Fruit fly (Drosophila melanogaster) whole organism, embryonic: ENCODE measurements around the gene Glut4EF.
A peak's percentile ranks its signal among the peaks of the same experiment; 100 is the strongest.

ENCODE experiments used
- Asciz ChIP-seq: fragments of 200-800 bp; sonication (Bioruptor generic); optimal IDR thresholded peaks from 2 replicates; lab custom pipeline; 2017; ENCODE audit warnings: missing biosample characterization, mild to moderate bottlenecking, missing genetic modification characterization, missing genetic modification reagents
- C15 ChIP-seq: fragments of 200-800 bp; sonication (Bioruptor generic); IDR thresholded peaks from 3 replicates; pipeline ENCODE4 v1.3.6; 2022; ENCODE audit warnings: missing biosample characterization, missing genetic modification characterization
- CG10147 ChIP-seq: fragments of 200-800 bp; sonication (Bioruptor generic); optimal IDR thresholded peaks from 2 replicates; lab custom pipeline; 2019; ENCODE audit warnings: missing biosample characterization, mild to moderate bottlenecking, missing genetic modification characterization, moderate library complexity
- CG10959 ChIP-seq: fragments of 200-800 bp; sonication (Bioruptor generic); IDR thresholded peaks from 2 replicates; pipeline ENCODE4 v1.3.6; 2022; ENCODE audit warnings: missing biosample characterization, missing genetic modification characterization
- CG11398 ChIP-seq: fragments of 200-800 bp; sonication (Bioruptor generic); optimal IDR thresholded peaks from 2 replicates; lab custom pipeline; 2016; ENCODE audit warnings: missing biosample characterization, missing genetic modification characterization
- CG12299 ChIP-seq: fragments of 200-800 bp; sonication (Bioruptor generic); optimal IDR thresholded peaks from 2 replicates; lab custom pipeline; 2018; ENCODE audit warnings: missing biosample characterization, mild to moderate bottlenecking, missing genetic modification characterization
- CG12659 ChIP-seq: fragments of 200-800 bp; sonication (Bioruptor generic); optimal IDR thresholded peaks from 3 replicates; lab custom pipeline; 2017; ENCODE audit warnings: mild to moderate bottlenecking, missing biosample characterization, missing genetic modification reagents, missing genetic modification characterization
- CG13424 ChIP-seq: fragments of 200-800 bp; sonication (Bioruptor generic); optimal IDR thresholded peaks from 2 replicates; lab custom pipeline; 2019; ENCODE audit warnings: missing biosample characterization, mild to moderate bottlenecking, missing genetic modification characterization, moderate library complexity
- CG15011 ChIP-seq: fragments of 200-800 bp; sonication (Bioruptor generic); optimal IDR thresholded peaks from 3 replicates; lab custom pipeline; 2018; ENCODE audit warnings: missing biosample characterization, mild to moderate bottlenecking, missing genetic modification characterization
- CG16815 ChIP-seq: fragments of 200-800 bp; sonication (Bioruptor generic); optimal IDR thresholded peaks from 3 replicates; lab custom pipeline; 2017; ENCODE audit warnings: missing biosample characterization, mild to moderate bottlenecking, missing genetic modification characterization
- CG18476 ChIP-seq: fragments of 200-800 bp; sonication (Bioruptor generic); optimal IDR thresholded peaks from 2 replicates; lab custom pipeline; 2016; ENCODE audit warnings: missing biosample characterization, mild to moderate bottlenecking, missing genetic modification characterization
- CG2202 ChIP-seq: fragments of 200-800 bp; sonication (Bioruptor generic); optimal IDR thresholded peaks from 2 replicates; lab custom pipeline; 2018; ENCODE audit warnings: missing biosample characterization, mild to moderate bottlenecking, missing genetic modification characterization
- CG3726 ChIP-seq: fragments of 200-800 bp; sonication (Bioruptor generic); IDR thresholded peaks from 3 replicates; pipeline ENCODE4, ENCODE4 v1.3.6; 2022; ENCODE audit warnings: missing biosample characterization, missing genetic modification characterization
- CG3838 ChIP-seq: fragments of 200-800 bp; sonication (Bioruptor generic); optimal IDR thresholded peaks from 3 replicates; lab custom pipeline; 2016; ENCODE audit warnings: missing biosample characterization, missing genetic modification characterization
- CG4404 ChIP-seq: fragments of 200-800 bp; sonication (Bioruptor generic); IDR thresholded peaks from 2 replicates; pipeline ENCODE4 v1.3.6; 2022; ENCODE audit warnings: missing biosample characterization, missing genetic modification characterization
- CG6683 ChIP-seq: fragments of 200-800 bp; sonication (Bioruptor generic); optimal IDR thresholded peaks from 2 replicates; lab custom pipeline; 2017; ENCODE audit warnings: missing biosample characterization, mild to moderate bottlenecking, missing genetic modification characterization, missing genetic modification reagents
- CG8290 ChIP-seq, 3 experiments: fragments of 200-800 bp; sonication (Bioruptor generic); optimal IDR thresholded peaks; 2 replicates each; lab custom pipeline; 2016 to 2019; ENCODE audit warnings: missing biosample characterization in 3 of 3, missing genetic modification characterization in 3 of 3, mild to moderate bottlenecking in 2 of 3, moderate library complexity in 1 of 3
- CG8944 ChIP-seq: fragments of 200-800 bp; sonication (Bioruptor generic); optimal IDR thresholded peaks from 3 replicates; lab custom pipeline; 2016; ENCODE audit warnings: missing biosample characterization, missing genetic modification characterization
- D19A ChIP-seq: fragments of 200-800 bp; optimal IDR thresholded peaks from 3 replicates; lab custom pipeline; 2019; ENCODE audit warnings: missing biosample characterization, mild to moderate bottlenecking, missing genetic modification characterization, moderate library complexity
- Dfd ChIP-seq, 2 experiments: fragments of >200 bp; optimal IDR thresholded peaks; 2 replicates each; lab custom pipeline; 2017; ENCODE audit warnings: missing biosample characterization in 2 of 2, missing genetic modification characterization in 2 of 2
- Drgx ChIP-seq: fragments of 200-800 bp; sonication (Bioruptor generic); IDR thresholded peaks from 2 replicates; pipeline ENCODE4 v1.3.6; 2022; ENCODE audit warnings: missing biosample characterization, missing genetic modification characterization
- MTF-1 ChIP-seq: fragments of 200-800 bp; sonication (Bioruptor generic); optimal IDR thresholded peaks from 2 replicates; lab custom pipeline; 2018; ENCODE audit warnings: missing biosample characterization, mild to moderate bottlenecking, missing genetic modification characterization, borderline replicate concordance
- Med ChIP-seq: fragments of 200-800 bp; sonication (Bioruptor generic); peaks from one replicate; lab custom pipeline; 2016; ENCODE audit warnings: missing biosample characterization, missing genetic modification characterization, mild to moderate bottlenecking, inconsistent platforms, moderate library complexity
- Mrtf ChIP-seq: fragments of 200-800 bp; sonication (Bioruptor generic); IDR thresholded peaks from 3 replicates; pipeline ENCODE4 v1.3.6; 2022; ENCODE audit warnings: missing biosample characterization, missing genetic modification characterization
- Nf-YA ChIP-seq: fragments of 200-800 bp; sonication (Bioruptor generic); IDR thresholded peaks from 2 replicates; pipeline ENCODE4 v1.3.6; 2022; ENCODE audit warnings: missing biosample characterization, missing genetic modification characterization
- Opbp ChIP-seq: fragments of 200-800 bp; sonication (Bioruptor generic); IDR thresholded peaks from 3 replicates; pipeline ENCODE4 v1.3.6; 2022; ENCODE audit warnings: missing biosample characterization, missing genetic modification characterization; ENCODE audit not compliant: partially characterized antibody
- Ravus ChIP-seq: fragments of 200-800 bp; sonication (Bioruptor generic); IDR thresholded peaks from 2 replicates; pipeline ENCODE4 v1.3.6; 2022; ENCODE audit warnings: missing biosample characterization, missing genetic modification characterization
- Side ChIP-seq: fragments of 200-800 bp; sonication (Bioruptor generic); optimal IDR thresholded peaks from 2 replicates; lab custom pipeline; 2016; ENCODE audit warnings: missing biosample characterization, missing genetic modification characterization
- TFAM ChIP-seq: fragments of 200-800 bp; sonication (Bioruptor generic); optimal IDR thresholded peaks from 2 replicates; lab custom pipeline; 2017; ENCODE audit warnings: missing biosample characterization, missing genetic modification characterization, inconsistent platforms
- Xbp1 ChIP-seq: fragments of 200-800 bp; sonication (Bioruptor generic); optimal IDR thresholded peaks from 3 replicates; lab custom pipeline; 2016; ENCODE audit warnings: missing biosample characterization, mild to moderate bottlenecking, missing genetic modification characterization
- chif ChIP-seq, 2 experiments: fragments of 200-800 bp; sonication (Bioruptor generic); optimal IDR thresholded peaks; 3 replicates each; lab custom pipeline; 2016; ENCODE audit warnings: missing biosample characterization in 2 of 2, missing genetic modification characterization in 2 of 2
- dan ChIP-seq: fragments of 200-800 bp; sonication (Bioruptor generic); IDR thresholded peaks from 2 replicates; pipeline ENCODE4 v1.3.6; 2022; ENCODE audit warnings: missing biosample characterization, missing genetic modification characterization
- danr ChIP-seq: fragments of 200-800 bp; sonication (Bioruptor generic); IDR thresholded peaks from 2 replicates; pipeline ENCODE4 v1.3.6; 2022; ENCODE audit warnings: missing biosample characterization, missing genetic modification characterization
- dati ChIP-seq: fragments of 200-800 bp; sonication (Bioruptor generic); IDR thresholded peaks from 2 replicates; pipeline ENCODE4 v1.3.6; 2022; ENCODE audit warnings: missing biosample characterization, missing genetic modification characterization
- esg ChIP-seq: fragments of 200-800 bp; sonication (Bioruptor generic); conservative IDR thresholded peaks from 2 replicates; pipeline ENCODE4 v1.3.6; 2022; ENCODE audit warnings: missing biosample characterization, missing genetic modification characterization
- gce ChIP-seq: fragments of 200-800 bp; sonication (Bioruptor generic); IDR thresholded peaks from 3 replicates; pipeline ENCODE4 v1.3.6; 2022; ENCODE audit warnings: missing biosample characterization, missing genetic modification characterization
- her ChIP-seq: fragments of 200-800 bp; sonication (Bioruptor generic); optimal IDR thresholded peaks from 2 replicates; lab custom pipeline; 2016; ENCODE audit warnings: missing biosample characterization, missing genetic modification characterization
- lbe ChIP-seq: fragments of 200-800 bp; sonication (Bioruptor generic); optimal IDR thresholded peaks from 2 replicates; lab custom pipeline; 2016; ENCODE audit warnings: missing biosample characterization, mild to moderate bottlenecking, missing genetic modification characterization
- mam ChIP-seq: fragments of 200-800 bp; sonication (Bioruptor generic); optimal IDR thresholded peaks from 3 replicates; lab custom pipeline; 2016; ENCODE audit warnings: missing biosample characterization, missing genetic modification characterization
- nau ChIP-seq: fragments of 200-800 bp; sonication (Bioruptor generic); optimal IDR thresholded peaks from 3 replicates; lab custom pipeline; 2017; ENCODE audit warnings: missing biosample characterization, mild to moderate bottlenecking, missing genetic modification characterization, missing genetic modification reagents
- otp ChIP-seq: fragments of 200-800 bp; sonication (Bioruptor generic); IDR thresholded peaks from 3 replicates; pipeline ENCODE4, ENCODE4 v1.3.6; 2022; ENCODE audit warnings: missing biosample characterization, missing genetic modification characterization
- pum ChIP-seq: fragments of 200-800 bp; sonication (Bioruptor generic); optimal IDR thresholded peaks from 2 replicates; lab custom pipeline; 2016; ENCODE audit warnings: missing biosample characterization, missing genetic modification characterization
- sd ChIP-seq: fragments of 200-800 bp; sonication (Bioruptor generic); optimal IDR thresholded peaks from 3 replicates; lab custom pipeline; 2018; ENCODE audit warnings: missing biosample characterization, mild to moderate bottlenecking, missing genetic modification characterization, moderate library complexity
- slp2 ChIP-seq: fragments of 200-800 bp; sonication (Bioruptor generic); optimal IDR thresholded peaks from 2 replicates; lab custom pipeline; 2016; ENCODE audit warnings: missing biosample characterization, missing genetic modification characterization
- sug ChIP-seq: fragments of 200-800 bp; optimal IDR thresholded peaks from 2 replicates; lab custom pipeline; 2019; ENCODE audit warnings: missing biosample characterization, mild to moderate bottlenecking, missing genetic modification characterization, moderate library complexity
- trem ChIP-seq: fragments of 200-800 bp; optimal IDR thresholded peaks from 3 replicates; lab custom pipeline; 2019; ENCODE audit warnings: missing biosample characterization, mild to moderate bottlenecking, missing genetic modification characterization, moderate library complexity
- usp ChIP-seq: fragments of >200 bp; optimal IDR thresholded peaks from 2 replicates; lab custom pipeline; 2017; ENCODE audit warnings: missing biosample characterization, missing genetic modification characterization
- vvl ChIP-seq: fragments of 200-800 bp; sonication (Bioruptor generic); IDR thresholded peaks from 2 replicates; pipeline ENCODE4 v1.3.6; 2022; ENCODE audit warnings: missing biosample characterization, missing genetic modification characterization
- wor ChIP-seq: fragments of 200-800 bp; sonication (Bioruptor generic); IDR thresholded peaks from 2 replicates; pipeline ENCODE4 v1.3.6; 2022; ENCODE audit warnings: missing biosample characterization, missing genetic modification characterization
- yki ChIP-seq: fragments of >200 bp; optimal IDR thresholded peaks from 3 replicates; lab custom pipeline; 2018
- z ChIP-seq: fragments of 200-800 bp; sonication (Bioruptor generic); IDR thresholded peaks from 3 replicates; pipeline ENCODE4 v1.3.6; 2022; ENCODE audit warnings: missing biosample characterization, missing genetic modification characterization

Gene Glut4EF

DNA sequence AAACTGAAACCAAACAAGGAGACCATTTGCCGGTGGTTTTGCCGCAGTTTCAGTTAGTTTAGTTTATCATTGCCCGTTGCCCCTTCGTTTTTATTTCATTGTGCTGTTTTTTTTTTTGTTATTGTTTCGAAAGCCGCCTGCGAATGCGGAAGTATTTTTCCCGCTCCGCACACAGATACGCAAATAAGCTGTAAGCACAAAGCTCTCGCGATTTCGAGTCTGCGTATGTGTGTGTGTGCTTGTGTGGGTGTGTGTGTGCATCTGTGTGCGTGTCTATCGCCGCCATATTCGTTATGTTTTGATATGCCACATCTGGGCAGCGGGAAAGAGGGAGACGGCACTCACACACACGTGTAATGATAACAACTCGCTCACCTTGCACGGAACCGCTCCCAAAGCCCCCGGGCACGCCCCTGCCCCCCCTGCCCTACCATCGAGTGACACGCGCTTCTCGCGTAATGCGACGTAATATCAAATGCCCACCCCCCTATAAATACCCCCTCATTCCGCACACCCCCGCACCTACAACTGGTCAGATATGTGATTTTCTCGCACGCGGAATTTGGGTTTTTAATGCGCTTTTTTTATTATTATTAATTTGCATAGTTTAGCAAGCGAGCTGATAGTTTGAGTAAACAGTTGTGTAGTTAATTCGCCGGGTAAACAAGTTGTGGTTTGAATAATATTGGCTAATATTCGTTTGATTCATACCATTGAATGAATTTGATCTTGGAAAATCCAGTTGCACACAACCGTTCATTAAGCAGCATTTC, 57.9 kb downstream of the Glut4EF start (continued):
- TF ChIP-seq Side (GFP tag; lab: Kevin White, UChicago) = no peak
- no peak for TF ChIP-seq CG8290 (GFP tag; optimal IDR thresholded peaks at IDR 0.05; lab: Kevin White, UChicago)
- TF ChIP-seq CG8290 (tag; optimal IDR thresholded peaks at IDR 0.05; lab: Kevin White, UChicago) = peak in 1 of 2 experiments; percentile 82
- no peak for TF ChIP-seq CG2202 (tag; lab: Kevin White, UChicago)
- TF ChIP-seq usp = no peak
- TF ChIP-seq slp2 (GFP tag; lab: Kevin White, UChicago) = no peak
- TF ChIP-seq dati = no peak
- no peak for TF ChIP-seq wor (GFP tag; lab: Robert Waterston, UW)
- no peak for TF ChIP-seq CG11398 (GFP tag; lab: Kevin White, UChicago)
- peak; percentile 58 for TF ChIP-seq Med
- TF ChIP-seq CG4404 (GFP tag; lab: Robert Waterston, UW) = no peak
- no peak for TF ChIP-seq danr (GFP tag; lab: Robert Waterston, UW)
- no peak for TF ChIP-seq pum (GFP tag; lab: Kevin White, UChicago)
- TF ChIP-seq Ravus (GFP tag; lab: Robert Waterston, UW) = no peak
- TF ChIP-seq CG10959 (GFP tag; lab: Robert Waterston, UW) = no peak
- TF ChIP-seq CG13424 (tag; lab: Kevin White, UChicago) = no peak
- peak; percentile 98 for TF ChIP-seq sd (tag; lab: Kevin White, UChicago)
- TF ChIP-seq CG12659 (GFP tag; lab: Kevin White, UChicago) = peak; percentile 16
- peak; percentile 95 for TF ChIP-seq sug
- no peak for TF ChIP-seq CG6683 (GFP tag; lab: Kevin White, UChicago)
- no peak for TF ChIP-seq trem (tag; lab: Kevin White, UChicago)
- TF ChIP-seq CG16815 (GFP tag; lab: Kevin White, UChicago) = no peak
- no peak for TF ChIP-seq Mrtf
- no peak for TF ChIP-seq yki
- TF ChIP-seq Drgx (GFP tag; lab: Robert Waterston, UW) = no peak
- no peak for TF ChIP-seq nau (GFP tag; lab: Kevin White, UChicago)
- TF ChIP-seq chif (GFP tag; optimal IDR thresholded peaks at IDR 0.05; lab: Kevin White, UChicago) = no peak
- TF ChIP-seq Asciz = no peak
- peak; percentile 15 for TF ChIP-seq CG10147 (GFP tag; lab: Kevin White, UChicago)
- no peak for TF ChIP-seq Dfd (GFP tag; optimal IDR thresholded peaks at IDR 0.05; lab: Kevin White, UChicago)
- TF ChIP-seq otp (GFP tag; lab: Robert Waterston, UW) = no peak; the same call in 2 of the 3 replicates
- TF ChIP-seq CG3726 (GFP tag; lab: Robert Waterston, UW) = no peak
- TF ChIP-seq gce = no peak
- no peak for TF ChIP-seq CG18476 (GFP tag; lab: Kevin White, UChicago)
- TF ChIP-seq Nf-YA (GFP tag; lab: Robert Waterston, UW) = no peak
- no peak for TF ChIP-seq dan (GFP tag; lab: Robert Waterston, UW)
- TF ChIP-seq C15 (GFP tag; lab: Robert Waterston, UW) = no peak
- TF ChIP-seq Xbp1 (GFP tag; lab: Kevin White, UChicago) = no peak
- no peak for TF ChIP-seq CG15011 (GFP tag; lab: Kevin White, UChicago)
- no peak for TF ChIP-seq z (GFP tag; lab: Robert Waterston, UW)
- TF ChIP-seq esg = no peak
- no peak for TF ChIP-seq D19A (tag; lab: Kevin White, UChicago)
- no peak for TF ChIP-seq CG3838
- 0 out of 3 replicates have a peak, but pooled peaks have one; percentile 8 for TF ChIP-seq Opbp (GFP tag; lab: Robert Waterston, UW)
- TF ChIP-seq MTF-1 (GFP tag; lab: Kevin White, UChicago) = no peak
- peak; percentile 62 for TF ChIP-seq vvl (GFP tag; lab: Robert Waterston, UW)
- no peak for TF ChIP-seq lbe
- TF ChIP-seq her (GFP tag; lab: Kevin White, UChicago) = no peak
- TF ChIP-seq CG12299 = peak; percentile 17
- no peak for TF ChIP-seq CG8944 (GFP tag; lab: Kevin White, UChicago)
- no peak for TF ChIP-seq mam (GFP tag; lab: Kevin White, UChicago)
- TF ChIP-seq TFAM (GFP tag; lab: Kevin White, UChicago) = no peak
